Worm (Caenorhabditis elegans): Measurements from ENCODE around the gene nlp-16.

The nlp-16 gene

ce11 chrIV:6237508-6238227 lies 22.0 kb downstream of the nlp-16 start, which contains the start of the genes F58F9.6 and F58F9.8:
Gene F58F9.6, minus strand, starts transcription at chrIV:6237608.
Gene F58F9.8, plus strand, starts transcription at chrIV:6238177.
- TF ChIP-seq ham-2 (GFP tag; optimal IDR thresholded peaks at IDR 0.05) (no peak), ceh-43 (GFP tag; optimal IDR thresholded peaks at IDR 0.05) (no peak), zip-8 (tag; optimal IDR thresholded peaks at IDR 0.05) (no peak)

ce11 chrIV:6232769-6233290 lies 26.8 kb downstream of the nlp-16 start, which contains the start of gene F58F9.3:
Gene F58F9.3, plus strand, starts transcription at chrIV:6233240.
- TF ChIP-seq unc-62 (GFP tag; optimal IDR thresholded peaks at IDR 0.05) (no peak), snpc-4 (tag; optimal IDR thresholded peaks at IDR 0.05) (no peak), nhr-2 (tag; optimal IDR thresholded peaks at IDR 0.05) (no peak), mls-2 (tag; optimal IDR thresholded peaks at IDR 0.05) (no peak), pha-4 (tag; optimal IDR thresholded peaks at IDR 0.05) (no peak), blmp-1 (tag; optimal IDR thresholded peaks at IDR 0.05) (no peak), tbx-8 (GFP tag; optimal IDR thresholded peaks at IDR 0.05) (no peak), ceh-43 (GFP tag; optimal IDR thresholded peaks at IDR 0.05) (no peak), lin-32 (GFP tag; optimal IDR thresholded peaks at IDR 0.05) (no peak), nhr-12 (tag; optimal IDR thresholded peaks at IDR 0.05) (no peak), sptf-1 (tag; optimal IDR thresholded peaks at IDR 0.05) (no peak), drap-1 (GFP tag; optimal IDR thresholded peaks at IDR 0.05) (no peak), M03D4.4 (tag; optimal IDR thresholded peaks at IDR 0.05) (no peak), ceh-39 (tag; optimal IDR thresholded peaks at IDR 0.05) (no peak), unc-120 (tag; optimal IDR thresholded peaks at IDR 0.05; ENCODE audit: poor library complexity, severe bottlenecking) (no peak), ceh-83 (GFP tag; optimal IDR thresholded peaks at IDR 0.05) (no peak), elt-1 (tag; optimal IDR thresholded peaks at IDR 0.05; ENCODE audit: borderline replicate concordance, insufficient read depth) (no peak), ham-2 (GFP tag; optimal IDR thresholded peaks at IDR 0.05) (no peak)

- no peak for TF ChIP-seq nhr-28 (tag; optimal IDR thresholded peaks at IDR 0.05)
- no peak for TF ChIP-seq snpc-4 (tag; optimal IDR thresholded peaks at IDR 0.05)
- no peak for TF ChIP-seq hlh-1 (tag; optimal IDR thresholded peaks at IDR 0.05)
- TF ChIP-seq flh-1 (GFP tag; optimal IDR thresholded peaks at IDR 0.05) = no peak
- TF ChIP-seq elt-1 (tag; optimal IDR thresholded peaks at IDR 0.05; ENCODE audit: borderline replicate concordance, insufficient read depth) = no peak
- TF ChIP-seq ham-2 (GFP tag; optimal IDR thresholded peaks at IDR 0.05) = no peak
- no peak for TF ChIP-seq nhr-237 (tag; optimal IDR thresholded peaks at IDR 0.05)
- TF ChIP-seq zip-8 (tag; optimal IDR thresholded peaks at IDR 0.05) = no peak
- no peak for TF ChIP-seq ceh-39 (tag; optimal IDR thresholded peaks at IDR 0.05)
- no peak for TF ChIP-seq unc-39 (tag; optimal IDR thresholded peaks at IDR 0.05)
- TF ChIP-seq ceh-83 (GFP tag; optimal IDR thresholded peaks at IDR 0.05) = no peak
- no peak for TF ChIP-seq unc-62 (GFP tag; optimal IDR thresholded peaks at IDR 0.05)
- TF ChIP-seq M03D4.4 (tag; optimal IDR thresholded peaks at IDR 0.05) = no peak
- TF ChIP-seq drap-1 (GFP tag; optimal IDR thresholded peaks at IDR 0.05) = no peak
Measured at ce11 chrIV:6230560-6231073, 29.0 kb downstream of the nlp-16 start, which contains the start of gene F58F9.4. Gene F58F9.4, plus strand, starts transcription at chrIV:6231023.

- TF ChIP-seq nhr-28 (tag; optimal IDR thresholded peaks at IDR 0.05) (no peak), hlh-1 (tag; optimal IDR thresholded peaks at IDR 0.05) (no peak), elt-3 (tag; optimal IDR thresholded peaks at IDR 0.05) (no peak), bed-3 (GFP tag; optimal IDR thresholded peaks at IDR 0.05) (no peak), flh-1 (GFP tag; optimal IDR thresholded peaks at IDR 0.05) (no peak), lsy-2 (tag; optimal IDR thresholded peaks at IDR 0.05) (no peak), mls-2 (tag; optimal IDR thresholded peaks at IDR 0.05) (no peak), drap-1 (GFP tag; optimal IDR thresholded peaks at IDR 0.05) (no peak), unc-120 (tag; optimal IDR thresholded peaks at IDR 0.05; ENCODE audit: poor library complexity, severe bottlenecking) (no peak), ceh-83 (GFP tag; optimal IDR thresholded peaks at IDR 0.05) (no peak), ceh-43 (GFP tag; optimal IDR thresholded peaks at IDR 0.05) (no peak)
Measured at ce11 chrIV:6227974-6228373, 31.7 kb downstream of the nlp-16 start, which contains the start of gene C49A9.1. Gene C49A9.1, plus strand, starts transcription at chrIV:6228190.

- TF ChIP-seq bed-3 (GFP tag; optimal IDR thresholded peaks at IDR 0.05) = no peak
- no peak for TF ChIP-seq nhr-2 (tag; optimal IDR thresholded peaks at IDR 0.05)
- no peak for TF ChIP-seq cnd-1 (tag; optimal IDR thresholded peaks at IDR 0.05)
- TF ChIP-seq unc-39 (tag; optimal IDR thresholded peaks at IDR 0.05) = no peak
- TF ChIP-seq nhr-12 (tag; optimal IDR thresholded peaks at IDR 0.05) = no peak
- no peak for TF ChIP-seq ces-1 (GFP tag; optimal IDR thresholded peaks at IDR 0.05)
- TF ChIP-seq M03D4.4 (tag; optimal IDR thresholded peaks at IDR 0.05) = no peak
- TF ChIP-seq mab-5 (tag; optimal IDR thresholded peaks at IDR 0.05) = no peak
- TF ChIP-seq nhr-28 (tag; optimal IDR thresholded peaks at IDR 0.05) = no peak
- TF ChIP-seq elt-1 (tag; optimal IDR thresholded peaks at IDR 0.05; ENCODE audit: borderline replicate concordance, insufficient read depth) = no peak
- no peak for TF ChIP-seq unc-62 (GFP tag; optimal IDR thresholded peaks at IDR 0.05)
- TF ChIP-seq mls-2 (tag; optimal IDR thresholded peaks at IDR 0.05) = no peak
- TF ChIP-seq elt-3 (tag; optimal IDR thresholded peaks at IDR 0.05) = no peak
- no peak for TF ChIP-seq sptf-1 (tag; optimal IDR thresholded peaks at IDR 0.05)
- no peak for TF ChIP-seq hlh-1 (tag; optimal IDR thresholded peaks at IDR 0.05)
- TF ChIP-seq snpc-4 (tag; optimal IDR thresholded peaks at IDR 0.05) = no peak
Measured at ce11 chrIV:6225143-6225542, 34.5 kb downstream of the nlp-16 start, which contains the start of gene C49A9.2. Gene C49A9.2, plus strand, starts transcription at chrIV:6225443.

All from whole organism, mixed stage, embryonic.